Fruit fly (Drosophila melanogaster) whole organism, embryonic: Measurements from ENCODE around the gene CG12640.

ENCODE experiments used
- Antp ChIP-seq: fragments of 200-800 bp; sonication (Bioruptor generic); optimal IDR thresholded peaks from 3 replicates; lab custom pipeline; 2016; ENCODE audit warnings: missing biosample characterization, missing genetic modification characterization
- B-H1 ChIP-seq: fragments of 200-800 bp; sonication (Bioruptor generic); IDR thresholded peaks from 3 replicates; pipeline ENCODE4 v1.3.6; 2022; ENCODE audit warnings: missing biosample characterization, missing genetic modification characterization
- CG10543 ChIP-seq: fragments of 200-800 bp; sonication (Bioruptor generic); optimal IDR thresholded peaks from 3 replicates; lab custom pipeline; 2017; ENCODE audit warnings: missing biosample characterization, mild to moderate bottlenecking, missing genetic modification characterization, moderate library complexity
- CG11504 ChIP-seq: fragments of 200-800 bp; sonication (Bioruptor generic); optimal IDR thresholded peaks from 3 replicates; lab custom pipeline; 2019; ENCODE audit warnings: missing biosample characterization, mild to moderate bottlenecking, missing genetic modification characterization, moderate library complexity
- CG12659 ChIP-seq: fragments of 200-800 bp; sonication (Bioruptor generic); optimal IDR thresholded peaks from 3 replicates; lab custom pipeline; 2017; ENCODE audit warnings: mild to moderate bottlenecking, missing biosample characterization, missing genetic modification reagents, missing genetic modification characterization
- CG12744 ChIP-seq: fragments of 200-800 bp; sonication (Bioruptor generic); optimal IDR thresholded peaks from 2 replicates; lab custom pipeline; 2016; ENCODE audit warnings: missing biosample characterization, missing genetic modification characterization
- CG13775 ChIP-seq: fragments of 200-800 bp; sonication (Bioruptor generic); optimal IDR thresholded peaks from 3 replicates; lab custom pipeline; 2017; ENCODE audit warnings: missing biosample characterization, mild to moderate bottlenecking, missing genetic modification characterization
- CG14441 ChIP-seq: fragments of 200-800 bp; sonication (Bioruptor generic); IDR thresholded peaks from 2 replicates; pipeline ENCODE4 v1.3.6; 2022; ENCODE audit warnings: missing biosample characterization, missing genetic modification characterization
- CG14667 ChIP-seq: fragments of 200-800 bp; sonication (Bioruptor generic); IDR thresholded peaks from 2 replicates; pipeline ENCODE4 v1.3.6; 2022; ENCODE audit warnings: missing biosample characterization, missing genetic modification characterization
- CG15073 ChIP-seq: fragments of 200-800 bp; sonication (Bioruptor generic); optimal IDR thresholded peaks from 2 replicates; lab custom pipeline; 2016; ENCODE audit warnings: missing biosample characterization, missing genetic modification characterization
- CG15601 ChIP-seq: fragments of 200-800 bp; sonication (Bioruptor generic); optimal IDR thresholded peaks from 3 replicates; lab custom pipeline; 2019; ENCODE audit warnings: missing biosample characterization, mild to moderate bottlenecking, missing genetic modification characterization, moderate library complexity
- CG1602 ChIP-seq: fragments of 200-800 bp; sonication (Bioruptor generic); optimal IDR thresholded peaks from 3 replicates; lab custom pipeline; 2016; ENCODE audit warnings: missing biosample characterization, missing genetic modification characterization
- CG17802 ChIP-seq: fragments of 200-800 bp; sonication (Bioruptor generic); optimal IDR thresholded peaks from 2 replicates; lab custom pipeline; 2018; ENCODE audit warnings: missing biosample characterization, mild to moderate bottlenecking, missing genetic modification characterization, moderate library complexity
- CG3995 ChIP-seq: fragments of 200-800 bp; sonication (Bioruptor generic); optimal IDR thresholded peaks from 3 replicates; lab custom pipeline; 2016; ENCODE audit warnings: missing biosample characterization, missing genetic modification characterization
- CG4360 ChIP-seq: fragments of 200-800 bp; sonication (Bioruptor generic); IDR thresholded peaks from 2 replicates; pipeline ENCODE4 v1.3.6; 2022; ENCODE audit warnings: missing biosample characterization, missing genetic modification characterization
- CG6765 ChIP-seq: fragments of 200-800 bp; sonication (Bioruptor generic); optimal IDR thresholded peaks from 3 replicates; lab custom pipeline; 2017; ENCODE audit warnings: missing biosample characterization, mild to moderate bottlenecking, missing genetic modification characterization
- CG7556 ChIP-seq: fragments of 200-800 bp; sonication (Bioruptor generic); optimal IDR thresholded peaks from 2 replicates; lab custom pipeline; 2017; ENCODE audit warnings: missing biosample characterization, mild to moderate bottlenecking, missing genetic modification characterization
- CHES-1-like ChIP-seq: fragments of 200-800 bp; sonication (Bioruptor generic); optimal IDR thresholded peaks from 2 replicates; lab custom pipeline; 2016; ENCODE audit warnings: missing biosample characterization, missing genetic modification characterization
- D19B ChIP-seq: fragments of 200-800 bp; sonication (Bioruptor generic); optimal IDR thresholded peaks from 2 replicates; lab custom pipeline; 2017; ENCODE audit warnings: missing biosample characterization, mild to moderate bottlenecking, missing genetic modification characterization
- Deaf1 ChIP-seq: fragments of 200-800 bp; optimal IDR thresholded peaks from 3 replicates; lab custom pipeline; 2019; ENCODE audit warnings: missing biosample characterization, mild to moderate bottlenecking, missing genetic modification characterization, moderate library complexity
- Drgx ChIP-seq: fragments of 200-800 bp; sonication (Bioruptor generic); IDR thresholded peaks from 2 replicates; pipeline ENCODE4 v1.3.6; 2022; ENCODE audit warnings: missing biosample characterization, missing genetic modification characterization
- E2f2 ChIP-seq: fragments of 200-800 bp; sonication (Bioruptor generic); IDR thresholded peaks from 2 replicates; pipeline ENCODE4 v1.3.6; 2022; ENCODE audit warnings: missing biosample characterization, missing genetic modification characterization
- Ets97D ChIP-seq: fragments of 200-800 bp; sonication (Bioruptor generic); optimal IDR thresholded peaks from 3 replicates; lab custom pipeline; 2016; ENCODE audit warnings: missing biosample characterization, missing genetic modification characterization
- GATAe ChIP-seq: fragments of 200-800 bp; sonication (Bioruptor generic); conservative IDR thresholded peaks from 2 replicates; pipeline ENCODE4 v1.3.6; 2022; ENCODE audit warnings: missing biosample characterization, missing genetic modification characterization
- HLH3B ChIP-seq: fragments of 200-800 bp; sonication (Bioruptor generic); IDR thresholded peaks from 2 replicates; pipeline ENCODE4 v1.3.6; 2022; ENCODE audit warnings: missing biosample characterization, missing genetic modification characterization
- HLH54F ChIP-seq: fragments of 200-800 bp; sonication (Bioruptor generic); optimal IDR thresholded peaks from 3 replicates; lab custom pipeline; 2016; ENCODE audit warnings: missing biosample characterization, missing genetic modification characterization
- Hmr ChIP-seq: fragments of 200-800 bp; sonication (Bioruptor generic); optimal IDR thresholded peaks from 3 replicates; lab custom pipeline; 2017; ENCODE audit warnings: mild to moderate bottlenecking, missing biosample characterization, missing genetic modification reagents, missing genetic modification characterization
- Lpt ChIP-seq: fragments of >200 bp; optimal IDR thresholded peaks from 2 replicates; lab custom pipeline; 2018; ENCODE audit warnings: missing biosample characterization, missing genetic modification characterization
- MESR4 ChIP-seq: fragments of 200-800 bp; sonication (Bioruptor generic); optimal IDR thresholded peaks from 2 replicates; lab custom pipeline; 2018; ENCODE audit warnings: missing biosample characterization, mild to moderate bottlenecking, missing genetic modification characterization, moderate library complexity
- Nf-YC ChIP-seq: fragments of 200-800 bp; optimal IDR thresholded peaks from 3 replicates; lab custom pipeline; 2019; ENCODE audit warnings: missing biosample characterization, mild to moderate bottlenecking, missing genetic modification characterization, moderate library complexity
- Opbp ChIP-seq: fragments of 200-800 bp; sonication (Bioruptor generic); IDR thresholded peaks from 3 replicates; pipeline ENCODE4 v1.3.6; 2022; ENCODE audit warnings: missing biosample characterization, missing genetic modification characterization; ENCODE audit not compliant: partially characterized antibody
- Side ChIP-seq: fragments of 200-800 bp; sonication (Bioruptor generic); optimal IDR thresholded peaks from 2 replicates; lab custom pipeline; 2016; ENCODE audit warnings: missing biosample characterization, missing genetic modification characterization
- Six4 ChIP-seq: fragments of 200-800 bp; sonication (Bioruptor generic); optimal IDR thresholded peaks from 2 replicates; lab custom pipeline; 2016; ENCODE audit warnings: missing biosample characterization, missing genetic modification characterization
- Ssrp ChIP-seq: fragments of 200-800 bp; sonication (Bioruptor generic); optimal IDR thresholded peaks from 2 replicates; lab custom pipeline; 2018; ENCODE audit warnings: missing biosample characterization, mild to moderate bottlenecking, missing genetic modification characterization, moderate library complexity
- cato ChIP-seq: fragments of 200-800 bp; sonication (Bioruptor generic); optimal IDR thresholded peaks from 2 replicates; lab custom pipeline; 2016; ENCODE audit warnings: missing biosample characterization, missing genetic modification characterization, borderline replicate concordance
- cwo ChIP-seq: fragments of 200-800 bp; sonication (Bioruptor generic); optimal IDR thresholded peaks from 3 replicates; lab custom pipeline; 2017; ENCODE audit warnings: missing biosample characterization, missing genetic modification characterization, mild to moderate bottlenecking, moderate library complexity, missing genetic modification reagents
- dm ChIP-seq: fragments of 200-800 bp; sonication (Bioruptor generic); optimal IDR thresholded peaks from 3 replicates; lab custom pipeline; 2016; ENCODE audit warnings: missing biosample characterization, missing genetic modification characterization
- dmrt11E ChIP-seq: fragments of 200-800 bp; sonication (Bioruptor generic); optimal IDR thresholded peaks from 3 replicates; lab custom pipeline; 2018; ENCODE audit warnings: missing biosample characterization, mild to moderate bottlenecking, missing genetic modification characterization, moderate library complexity
- exex ChIP-seq: fragments of 200-800 bp; sonication (Bioruptor generic); optimal IDR thresholded peaks from 4 replicates; lab custom pipeline; 2018; ENCODE audit warnings: missing biosample characterization, mild to moderate bottlenecking, missing genetic modification characterization, moderate library complexity
- fd102C ChIP-seq: fragments of 200-800 bp; sonication (Bioruptor generic); optimal IDR thresholded peaks from 2 replicates; lab custom pipeline; 2018; ENCODE audit warnings: missing biosample characterization, mild to moderate bottlenecking, missing genetic modification characterization, moderate library complexity
- fd64A ChIP-seq: fragments of 200-800 bp; sonication (Bioruptor generic); optimal IDR thresholded peaks from 3 replicates; lab custom pipeline; 2018; ENCODE audit warnings: missing biosample characterization, mild to moderate bottlenecking, missing genetic modification characterization
- fd96Cb ChIP-seq: fragments of 200-800 bp; sonication (Bioruptor generic); optimal IDR thresholded peaks from 2 replicates; lab custom pipeline; 2018; ENCODE audit warnings: missing biosample characterization, mild to moderate bottlenecking, missing genetic modification characterization, moderate library complexity
- knrl ChIP-seq: fragments of 200-800 bp; sonication (Bioruptor generic); IDR thresholded peaks from 3 replicates; pipeline ENCODE4 v1.3.6; 2022; ENCODE audit warnings: missing biosample characterization, missing genetic modification characterization; ENCODE audit not compliant: partially characterized antibody
- mam ChIP-seq: fragments of 200-800 bp; sonication (Bioruptor generic); optimal IDR thresholded peaks from 3 replicates; lab custom pipeline; 2016; ENCODE audit warnings: missing biosample characterization, missing genetic modification characterization
- nmo ChIP-seq: fragments of 200-800 bp; sonication (Bioruptor generic); optimal IDR thresholded peaks from 2 replicates; lab custom pipeline; 2018; ENCODE audit warnings: missing biosample characterization, mild to moderate bottlenecking, missing genetic modification characterization, moderate library complexity
- scrt ChIP-seq: fragments of 200-800 bp; sonication (Bioruptor generic); optimal IDR thresholded peaks from 2 replicates; lab custom pipeline; 2018; ENCODE audit warnings: missing biosample characterization, mild to moderate bottlenecking, missing genetic modification characterization, moderate library complexity
- unpg ChIP-seq: fragments of 200-800 bp; sonication (Bioruptor generic); optimal IDR thresholded peaks from 3 replicates; lab custom pipeline; 2018; ENCODE audit warnings: missing biosample characterization, mild to moderate bottlenecking, missing genetic modification characterization, moderate library complexity
- zfh2 ChIP-seq: fragments of 200-800 bp; sonication (Bioruptor generic); optimal IDR thresholded peaks from 2 replicates; lab custom pipeline; 2016; ENCODE audit warnings: missing biosample characterization, missing genetic modification characterization

The CG12640 gene

dm6 chrX:10432712-10433111 is at the start of gene CG12640:
TSS of gene CG12640 (minus strand) at chrX:10432812.
- TF ChIP-seq knrl (GFP tag; lab: Robert Waterston, UW), result no peak
- TF ChIP-seq exex (tag; lab: Kevin White, UChicago), result no peak
- no peak for TF ChIP-seq scrt (GFP tag; lab: Kevin White, UChicago)
- no peak for TF ChIP-seq CG15073 (GFP tag; lab: Kevin White, UChicago)
- no peak for TF ChIP-seq CG4360 (GFP tag; lab: Robert Waterston, UW)
- no peak for TF ChIP-seq Ssrp
- no peak for TF ChIP-seq CG14441
- no peak for TF ChIP-seq Antp
- no peak for TF ChIP-seq CG11504 (tag; lab: Kevin White, UChicago)
- no peak for TF ChIP-seq Ets97D (GFP tag; lab: Kevin White, UChicago)
- no peak for TF ChIP-seq E2f2 (GFP tag; lab: Robert Waterston, UW)
- TF ChIP-seq HLH3B (GFP tag; lab: Robert Waterston, UW), result no peak
- no peak for TF ChIP-seq Side (GFP tag; lab: Kevin White, UChicago)
- TF ChIP-seq CG13775 (GFP tag; lab: Kevin White, UChicago), result no peak
- TF ChIP-seq fd96Cb (tag; lab: Kevin White, UChicago), result no peak
- TF ChIP-seq dmrt11E, result no peak
- TF ChIP-seq HLH54F (GFP tag; lab: Kevin White, UChicago), result no peak
- no peak for TF ChIP-seq CHES-1-like

dm6 chrX:10478443-10479368 is 46.1 kb upstream of the CG12640 start, which contains the start of the genes CG2887 and PPP4R2r:
TSS of gene CG2887 (minus strand) at chrX:10478493.
TSS of gene PPP4R2r (plus strand) at chrX:10478838.
- TF ChIP-seq CG1602 (GFP tag; lab: Kevin White, UChicago), result no peak
- TF ChIP-seq GATAe (GFP tag; lab: Robert Waterston, UW), result 0 out of 2 replicates have a peak, but pooled peaks have one; percentile 10
- TF ChIP-seq cwo, result no peak
- TF ChIP-seq CG12744, result peak; percentile 7
- no peak for TF ChIP-seq CG17802 (tag; lab: Kevin White, UChicago)
- TF ChIP-seq Opbp (GFP tag; lab: Robert Waterston, UW), result peak; percentile 94
- TF ChIP-seq Deaf1 (tag; lab: Kevin White, UChicago), result no peak
- no peak for TF ChIP-seq Six4 (GFP tag; lab: Kevin White, UChicago)
- TF ChIP-seq nmo (GFP tag; lab: Kevin White, UChicago), result peak; percentile 34
- no peak for TF ChIP-seq fd64A (GFP tag; lab: Kevin White, UChicago)
- TF ChIP-seq cato (GFP tag; lab: Kevin White, UChicago), result no peak
- peak; percentile 42 for TF ChIP-seq MESR4 (GFP tag; lab: Kevin White, UChicago)
- TF ChIP-seq CG15601, result peak; percentile 29
- TF ChIP-seq CG6765, result peak; percentile 3
- TF ChIP-seq B-H1, result no peak
- TF ChIP-seq Ets97D (GFP tag; lab: Kevin White, UChicago), result peak; percentile 76
- no peak for TF ChIP-seq Drgx (GFP tag; lab: Robert Waterston, UW)
- no peak for TF ChIP-seq mam (GFP tag; lab: Kevin White, UChicago)
- no peak for TF ChIP-seq fd102C (GFP tag; lab: Kevin White, UChicago)
- TF ChIP-seq CG14667 (GFP tag; lab: Robert Waterston, UW), result no peak
- TF ChIP-seq zfh2, result no peak
- no peak for TF ChIP-seq D19B (GFP tag; lab: Kevin White, UChicago)
- TF ChIP-seq CG3995, result no peak
- no peak for TF ChIP-seq Lpt (GFP tag; lab: Kevin White, UChicago)
- TF ChIP-seq CG12659 (GFP tag; lab: Kevin White, UChicago), result peak; percentile 59
- TF ChIP-seq dm (GFP tag; lab: Kevin White, UChicago), result no peak
- TF ChIP-seq CG10543 (GFP tag; lab: Kevin White, UChicago), result no peak
- no peak for TF ChIP-seq unpg
- TF ChIP-seq fd96Cb (tag; lab: Kevin White, UChicago), result no peak
- no peak for TF ChIP-seq CG7556 (GFP tag; lab: Kevin White, UChicago)
- TF ChIP-seq Nf-YC, result peak; percentile 18
- TF ChIP-seq Hmr (GFP tag; lab: Kevin White, UChicago), result no peak
